Worm (Caenorhabditis elegans): ENCODE measurements around the gene zig-3.

The zig-3 gene

DNA sequence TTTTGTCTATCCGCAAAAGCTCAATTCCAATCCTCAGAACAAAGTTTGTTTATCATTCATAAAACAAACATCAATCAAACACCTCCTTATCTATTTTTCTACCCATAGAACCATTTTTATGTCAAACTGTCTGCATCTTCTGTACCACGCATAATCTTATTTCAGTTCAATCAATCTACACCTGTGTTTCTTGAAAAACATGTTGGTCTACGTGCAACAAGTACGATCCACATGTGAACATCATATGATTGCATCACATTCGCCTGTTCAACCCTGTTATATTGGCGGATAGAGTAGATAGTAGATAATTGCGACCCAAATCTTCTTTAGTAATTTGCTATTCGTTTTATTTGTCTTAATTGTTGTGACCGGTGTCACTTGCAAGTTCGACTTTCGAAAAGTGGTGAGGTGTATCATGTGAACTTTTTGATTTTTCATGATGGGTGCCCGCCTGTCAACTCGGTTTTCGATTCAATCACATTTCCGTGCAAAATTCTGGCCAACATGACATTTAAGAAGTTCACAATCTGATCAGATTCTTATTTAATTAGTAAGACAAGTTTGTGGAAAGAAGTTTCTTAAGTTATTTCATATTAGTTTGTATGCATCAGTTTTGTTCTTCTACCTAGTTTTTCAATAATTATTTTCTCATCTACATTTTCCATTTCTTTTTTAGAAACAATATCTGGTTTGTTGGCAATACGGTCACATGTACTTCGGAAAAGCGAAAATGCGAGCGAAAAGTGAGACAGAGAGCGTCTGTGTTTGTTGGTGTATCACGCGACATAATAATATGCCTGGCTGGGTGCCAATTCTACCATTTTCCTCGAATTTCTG is 21.9 kb downstream of the zig-3 start (continued):
- TF ChIP-seq lir-3 (tag; optimal IDR thresholded peaks at IDR 0.05; ENCODE audit: poor library complexity) = no peak
- TF ChIP-seq sox-4 (tag; optimal IDR thresholded peaks at IDR 0.05) = no peak
- no peak for TF ChIP-seq egl-27 (tag; optimal IDR thresholded peaks at IDR 0.05)
- TF ChIP-seq zag-1 (tag; optimal IDR thresholded peaks at IDR 0.05) = no peak
- no peak for TF ChIP-seq fkh-10 (GFP tag; optimal IDR thresholded peaks at IDR 0.05)
- TF ChIP-seq nhr-20 (tag; optimal IDR thresholded peaks at IDR 0.05) = peak; percentile 39
- no peak for TF ChIP-seq fos-1 (tag; optimal IDR thresholded peaks at IDR 0.05)
- TF ChIP-seq elt-3 (tag; optimal IDR thresholded peaks at IDR 0.05) = peak in 2 of 6 experiments; percentile 52 to 68
- TF ChIP-seq isw-1 (GFP tag; IDR thresholded peaks at IDR 0.05) = no peak
- TF ChIP-seq lin-15B (tag; optimal IDR thresholded peaks at IDR 0.05) = no peak
- peak; percentile 98 for TF ChIP-seq blmp-1 (tag; optimal IDR thresholded peaks at IDR 0.05)
- TF ChIP-seq C34B4.2 (tag; optimal IDR thresholded peaks at IDR 0.05) = no peak
- TF ChIP-seq mab-9 (GFP tag; IDR thresholded peaks at IDR 0.05) = no peak
- no peak for TF ChIP-seq aly-2 (tag; optimal IDR thresholded peaks at IDR 0.05)
- TF ChIP-seq rnt-1 (tag; optimal IDR thresholded peaks at IDR 0.05) = peak; percentile 8
- no peak for TF ChIP-seq vab-15 (tag; optimal IDR thresholded peaks at IDR 0.05)
- TF ChIP-seq nhr-90 (tag; optimal IDR thresholded peaks at IDR 0.05; ENCODE audit: poor library complexity) = peak; percentile 60
- TF ChIP-seq hlh-4 (tag; optimal IDR thresholded peaks at IDR 0.05) = no peak
- no peak for TF ChIP-seq mef-2 (tag; optimal IDR thresholded peaks at IDR 0.05)
- TF ChIP-seq efl-1 (optimal IDR thresholded peaks at IDR 0.05) = no peak
- TF ChIP-seq efl-1 (GFP tag; optimal IDR thresholded peaks at IDR 0.05 in 1 of 2) = peak in 1 of 2 experiments; percentile 75
- TF ChIP-seq hpl-2 (GFP tag; optimal IDR thresholded peaks at IDR 0.05) = no peak
- TF ChIP-seq nhr-84 (tag; optimal IDR thresholded peaks at IDR 0.05) = no peak
- no peak for TF ChIP-seq nhr-12 (tag; optimal IDR thresholded peaks at IDR 0.05)
- TF ChIP-seq nhr-77 (tag; optimal IDR thresholded peaks at IDR 0.05) = no peak
- peak in 1 of 2 experiments; percentile 26 for TF ChIP-seq lsy-2 (tag; optimal IDR thresholded peaks at IDR 0.05)
- TF ChIP-seq lin-35 (GFP tag; optimal IDR thresholded peaks at IDR 0.05) = peak in 1 of 2 experiments; percentile 51
- peak; percentile 36 for TF ChIP-seq lin-14 (GFP tag; optimal IDR thresholded peaks at IDR 0.05)
- no peak for TF ChIP-seq F16B12.6 (tag; optimal IDR thresholded peaks at IDR 0.05)
- no peak for TF ChIP-seq tbx-2 (tag; optimal IDR thresholded peaks at IDR 0.05)
- TF ChIP-seq pag-3 (tag; optimal IDR thresholded peaks at IDR 0.05; ENCODE audit: borderline replicate concordance, insufficient read depth) = no peak
- TF ChIP-seq efl-3 (GFP tag; optimal IDR thresholded peaks at IDR 0.05) = no peak
- TF ChIP-seq jun-1 (tag; optimal IDR thresholded peaks at IDR 0.05) = no peak
- no peak for TF ChIP-seq ceh-63 (GFP tag; optimal IDR thresholded peaks at IDR 0.05)
- TF ChIP-seq egl-13 (tag; optimal IDR thresholded peaks at IDR 0.05) = no peak
- no peak for TF ChIP-seq unc-86 (tag; optimal IDR thresholded peaks at IDR 0.05)
- TF ChIP-seq ztf-4 (tag; optimal IDR thresholded peaks at IDR 0.05) = peak; percentile 42
- TF ChIP-seq unc-130 (tag; optimal IDR thresholded peaks at IDR 0.05) = peak; percentile 62
- no peak for TF ChIP-seq aha-1 (tag; optimal IDR thresholded peaks at IDR 0.05)
- TF ChIP-seq pqm-1 (tag; optimal IDR thresholded peaks at IDR 0.05) = no peak

ce11 chrX:7953063-7953337 is 22.4 kb downstream of the zig-3 start:
- TF ChIP-seq nhr-71 (tag; optimal IDR thresholded peaks at IDR 0.05) (peak; percentile 36), nhr-84 (tag; optimal IDR thresholded peaks at IDR 0.05) (no peak), nhr-47 (tag; optimal IDR thresholded peaks at IDR 0.05) (peak; percentile 36), dpl-1 (GFP tag; optimal IDR thresholded peaks at IDR 0.05) (peak in 1 of 3 experiments; percentile 10), hpl-2 (GFP tag; optimal IDR thresholded peaks at IDR 0.05) (no peak), nhr-90 (tag; optimal IDR thresholded peaks at IDR 0.05; ENCODE audit: poor library complexity) (peak; percentile 29), skn-1 (tag; optimal IDR thresholded peaks at IDR 0.05) (peak; percentile 14)

Measured in whole organism, L1 larva.